Fruit fly (Drosophila melanogaster) Kc167 (cell line): ENCODE results near the gene CG15517.

Experiments used
- Myc ChIP-seq: fragments of >200 bp; optimal IDR thresholded peaks from 2 replicates; lab custom pipeline; 2017; ENCODE audit warnings: missing external identifiers
- Sin3A ChIP-seq: fragments of >200 bp; optimal IDR thresholded peaks from 2 replicates; lab custom pipeline; 2018; ENCODE audit warnings: missing external identifiers
- h ChIP-seq: fragments of >200 bp; optimal IDR thresholded peaks from 3 replicates; lab custom pipeline; 2018; ENCODE audit warnings: missing external identifiers
- insv ChIP-seq: fragments of >200 bp; optimal IDR thresholded peaks from 3 replicates; lab custom pipeline; 2018; ENCODE audit warnings: missing external identifiers
- psq ChIP-seq: fragments of >200 bp; optimal IDR thresholded peaks from 2 replicates; lab custom pipeline; 2017; ENCODE audit warnings: missing external identifiers
- ttk ChIP-seq: sonication (Bioruptor generic); optimal IDR thresholded peaks from 2 replicates; lab custom pipeline; 2017; ENCODE audit warnings: missing external identifiers

DNA sequence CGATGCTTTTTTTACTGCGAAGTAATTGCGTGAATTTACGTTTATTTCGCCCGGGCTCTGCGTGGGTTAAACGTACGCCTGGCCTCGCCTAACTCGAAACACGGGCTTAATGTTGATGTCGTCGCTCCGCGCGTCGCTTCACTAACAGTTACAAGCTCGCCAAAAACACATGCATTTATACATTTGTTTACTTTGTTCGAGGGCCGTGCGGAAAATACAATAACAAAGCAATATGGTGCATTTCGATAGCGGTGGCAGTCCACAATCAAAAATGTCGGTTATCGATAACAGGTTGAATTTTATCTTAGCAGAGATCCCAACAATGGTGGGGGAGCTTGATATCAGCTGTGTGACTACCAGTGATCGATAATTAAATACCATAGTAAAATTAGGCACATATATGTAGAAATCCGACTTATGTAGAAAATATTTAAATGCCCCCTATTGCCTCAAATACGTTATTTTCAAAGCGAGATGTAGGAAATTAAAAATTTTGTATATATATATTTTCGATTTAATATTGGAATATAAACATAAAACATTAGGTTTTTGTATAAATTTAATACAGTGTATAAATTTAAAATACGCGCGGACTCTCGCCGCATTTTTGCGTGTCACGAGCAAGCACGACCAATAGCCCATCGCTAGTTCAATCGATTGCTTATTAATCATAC lies 34.8 kb downstream of the CG15517 start, which contains the start of gene Zip99C:
- TF ChIP-seq insv (no peak), psq (lab: Kevin White, UChicago) (no peak), h (lab: Kevin White, UChicago) (no peak), Sin3A (lab: Kevin White, UChicago) (no peak), Myc (lab: Kevin White, UChicago) (no peak), ttk (lab: Kevin White, UChicago) (no peak)
